Fruit fly (Drosophila melanogaster) whole organism, adult: Measurements from ENCODE around the gene armi.

Experiments used
- CG11617 ChIP-seq: fragments of 200-800 bp; sonication (Bioruptor generic); optimal IDR thresholded peaks from 2 replicates; lab custom pipeline; 2017; ENCODE audit warnings: mild to moderate bottlenecking, missing biosample characterization, missing genetic modification reagents, missing genetic modification characterization
- CG12768 ChIP-seq: fragments of 200-800 bp; sonication (Bioruptor generic); optimal IDR thresholded peaks from 2 replicates; lab custom pipeline; 2017; ENCODE audit warnings: missing biosample characterization, missing genetic modification characterization, mild to moderate bottlenecking, moderate library complexity, missing genetic modification reagents
- CG14711 ChIP-seq: fragments of 200-800 bp; sonication (Bioruptor generic); optimal IDR thresholded peaks from 2 replicates; lab custom pipeline; 2018; ENCODE audit warnings: missing biosample characterization, mild to moderate bottlenecking, missing genetic modification characterization, moderate library complexity
- CG1620 ChIP-seq: fragments of 200-800 bp; sonication (Bioruptor generic); optimal IDR thresholded peaks from 2 replicates; lab custom pipeline; 2016; ENCODE audit warnings: missing biosample characterization, missing genetic modification characterization
- CG33017 ChIP-seq: fragments of 200-800 bp; sonication (Bioruptor generic); optimal IDR thresholded peaks from 2 replicates; lab custom pipeline; 2018; ENCODE audit warnings: missing biosample characterization, mild to moderate bottlenecking, missing genetic modification characterization, moderate library complexity
- CG5204 ChIP-seq: fragments of 200-800 bp; sonication (Bioruptor generic); optimal IDR thresholded peaks from 2 replicates; lab custom pipeline; 2016; ENCODE audit warnings: missing biosample characterization, missing genetic modification characterization
- CG7045 ChIP-seq: fragments of 200-800 bp; sonication (Bioruptor generic); optimal IDR thresholded peaks from 2 replicates; lab custom pipeline; 2017; ENCODE audit warnings: missing biosample characterization, mild to moderate bottlenecking, missing genetic modification characterization
- CG7101 ChIP-seq: fragments of 200-800 bp; sonication (Bioruptor generic); optimal IDR thresholded peaks from 2 replicates; lab custom pipeline; 2018; ENCODE audit warnings: missing biosample characterization, mild to moderate bottlenecking, missing genetic modification characterization, moderate library complexity
- Clk ChIP-seq: fragments of 200-800 bp; sonication (Bioruptor generic); optimal IDR thresholded peaks from 2 replicates; lab custom pipeline; 2017; ENCODE audit warnings: missing biosample characterization, missing genetic modification characterization
- Crg-1 ChIP-seq: fragments of 200-800 bp; sonication (Bioruptor generic); optimal IDR thresholded peaks from 2 replicates; lab custom pipeline; 2016; ENCODE audit warnings: missing biosample characterization, missing genetic modification characterization
- Hr96 ChIP-seq: fragments of 200-800 bp; sonication (Bioruptor generic); optimal IDR thresholded peaks from 2 replicates; lab custom pipeline; 2016; ENCODE audit warnings: missing biosample characterization, missing genetic modification characterization
- Mnt ChIP-seq: fragments of 200-800 bp; sonication (Bioruptor generic); optimal IDR thresholded peaks from 2 replicates; lab custom pipeline; 2016; ENCODE audit warnings: missing biosample characterization, mild to moderate bottlenecking, missing genetic modification characterization
- bab1 ChIP-seq: fragments of 200-800 bp; sonication (Bioruptor generic); optimal IDR thresholded peaks from 3 replicates; lab custom pipeline; 2019; ENCODE audit warnings: missing biosample characterization, mild to moderate bottlenecking, missing genetic modification characterization, moderate library complexity
- cic ChIP-seq: fragments of 200-800 bp; sonication (Bioruptor generic); optimal IDR thresholded peaks from 2 replicates; lab custom pipeline; 2017; ENCODE audit warnings: missing biosample characterization, mild to moderate bottlenecking, missing genetic modification characterization, moderate library complexity
- cnc ChIP-seq, 2 experiments: fragments of >200 bp; optimal IDR thresholded peaks; 2 replicates each; lab custom pipeline; 2017
- kay ChIP-seq: fragments of 200-800 bp; sonication (Bioruptor generic); peaks from one replicate; lab custom pipeline; 2016; ENCODE audit warnings: missing biosample characterization, missing genetic modification characterization, borderline replicate concordance
- ovo ChIP-seq: fragments of 200-800 bp; sonication (Bioruptor generic); optimal IDR thresholded peaks from 2 replicates; lab custom pipeline; 2016; ENCODE audit warnings: missing biosample characterization, missing genetic modification characterization
- pad ChIP-seq: fragments of 200-800 bp; sonication (Bioruptor generic); optimal IDR thresholded peaks from 3 replicates; lab custom pipeline; 2017; ENCODE audit warnings: missing biosample characterization, missing genetic modification characterization, mild to moderate bottlenecking, moderate library complexity, missing genetic modification reagents
- tj ChIP-seq: fragments of 200-800 bp; sonication (Bioruptor generic); optimal IDR thresholded peaks from 3 replicates; lab custom pipeline; 2017; ENCODE audit warnings: missing biosample characterization, mild to moderate bottlenecking, missing genetic modification characterization, moderate library complexity
- toe ChIP-seq: fragments of 200-800 bp; sonication (Bioruptor generic); optimal IDR thresholded peaks from 2 replicates; lab custom pipeline; 2016; ENCODE audit warnings: missing biosample characterization, missing genetic modification characterization

The armi gene

dm6 chr3L:3418207-3419086 is 42.7 kb upstream of the armi start:
- TF ChIP-seq CG33017 (tag; lab: Kevin White, UChicago), result peak; percentile 75
- TF ChIP-seq CG1620 (GFP tag; lab: Kevin White, UChicago), result no peak
- TF ChIP-seq CG11617 (GFP tag; lab: Kevin White, UChicago), result peak; percentile 81
- TF ChIP-seq Mnt (GFP tag; lab: Kevin White, UChicago), result peak; percentile 48
- TF ChIP-seq cnc (optimal IDR thresholded peaks at IDR 0.05; lab: Kevin White, UChicago), result no peak
- TF ChIP-seq Hr96 (GFP tag; lab: Kevin White, UChicago), result peak; percentile 10
- TF ChIP-seq Clk (GFP tag; lab: Kevin White, UChicago), result peak; percentile 17
- TF ChIP-seq cic (GFP tag; lab: Kevin White, UChicago), result peak; percentile 100
- peak; percentile 70 for TF ChIP-seq CG14711
- TF ChIP-seq bab1 (GFP tag; lab: Kevin White, UChicago), result no peak
- peak; percentile 71 for TF ChIP-seq CG5204 (GFP tag; lab: Kevin White, UChicago)
- TF ChIP-seq pad (GFP tag; lab: Kevin White, UChicago), result peak; percentile 80
- TF ChIP-seq ovo (GFP tag; lab: Kevin White, UChicago), result peak; percentile 79
- TF ChIP-seq kay, result no peak
- TF ChIP-seq CG12768 (GFP tag; lab: Kevin White, UChicago), result peak; percentile 86
- TF ChIP-seq Crg-1, result peak; percentile 78
- TF ChIP-seq CG7045 (GFP tag; lab: Kevin White, UChicago), result peak; percentile 72
- TF ChIP-seq tj (GFP tag; lab: Kevin White, UChicago), result peak; percentile 88
- TF ChIP-seq CG7101 (tag; lab: Kevin White, UChicago), result peak; percentile 65
- peak; percentile 22 for TF ChIP-seq toe (GFP tag; lab: Kevin White, UChicago)

dm6 chr3L:3419369-3420232 is 41.5 kb upstream of the armi start:
- TF ChIP-seq Crg-1 (no peak), bab1 (GFP tag; lab: Kevin White, UChicago) (no peak), Mnt (GFP tag; lab: Kevin White, UChicago) (no peak), CG11617 (GFP tag; lab: Kevin White, UChicago) (no peak), CG7101 (tag; lab: Kevin White, UChicago) (no peak), CG14711 (peak; percentile 91), CG1620 (GFP tag; lab: Kevin White, UChicago) (no peak), tj (GFP tag; lab: Kevin White, UChicago) (no peak), kay (peak; percentile 35)

dm6 chr3L:3420237-3420643 is 40.9 kb upstream of the armi start:
- TF ChIP-seq pad (GFP tag; lab: Kevin White, UChicago) (no peak), CG33017 (tag; lab: Kevin White, UChicago) (peak; percentile 10), ovo (GFP tag; lab: Kevin White, UChicago) (no peak), Mnt (GFP tag; lab: Kevin White, UChicago) (peak; percentile 24), cic (GFP tag; lab: Kevin White, UChicago) (peak; percentile 100), CG14711 (peak; percentile 26), CG7101 (tag; lab: Kevin White, UChicago) (no peak), Clk (GFP tag; lab: Kevin White, UChicago) (no peak), tj (GFP tag; lab: Kevin White, UChicago) (peak; percentile 71), cnc (optimal IDR thresholded peaks at IDR 0.05; lab: Kevin White, UChicago) (no peak)

dm6 chr3L:3420674-3421073 is 40.4 kb upstream of the armi start:
- TF ChIP-seq CG1620 (GFP tag; lab: Kevin White, UChicago) (no peak), toe (GFP tag; lab: Kevin White, UChicago) (no peak), Mnt (GFP tag; lab: Kevin White, UChicago) (no peak), cnc (optimal IDR thresholded peaks at IDR 0.05; lab: Kevin White, UChicago) (no peak), kay (no peak), CG33017 (tag; lab: Kevin White, UChicago) (no peak), CG11617 (GFP tag; lab: Kevin White, UChicago) (no peak), pad (GFP tag; lab: Kevin White, UChicago) (no peak), CG7101 (tag; lab: Kevin White, UChicago) (no peak), tj (GFP tag; lab: Kevin White, UChicago) (no peak), bab1 (GFP tag; lab: Kevin White, UChicago) (no peak), CG5204 (GFP tag; lab: Kevin White, UChicago) (no peak), CG14711 (no peak), ovo (GFP tag; lab: Kevin White, UChicago) (no peak), Crg-1 (no peak), CG7045 (GFP tag; lab: Kevin White, UChicago) (no peak), CG12768 (GFP tag; lab: Kevin White, UChicago) (no peak), Clk (GFP tag; lab: Kevin White, UChicago) (no peak), Hr96 (GFP tag; lab: Kevin White, UChicago) (no peak)

- TF ChIP-seq Clk (GFP tag; lab: Kevin White, UChicago), result no peak
- TF ChIP-seq tj (GFP tag; lab: Kevin White, UChicago), result peak; percentile 8
- TF ChIP-seq cic (GFP tag; lab: Kevin White, UChicago), result no peak
Observed at dm6 chr3L:3423006-3423405, 38.1 kb upstream of the armi start.
